Fruit fly (Drosophila melanogaster): Measurements from ENCODE around the gene polo.

- TF ChIP-seq Mio (GFP tag; optimal IDR thresholded peaks at IDR 0.05) (no peak), N (GFP tag; optimal IDR thresholded peaks at IDR 0.05) (no peak), dsf (GFP tag; optimal IDR thresholded peaks at IDR 0.05; ENCODE audit: borderline replicate concordance) (no peak), OdsH (GFP tag; optimal IDR thresholded peaks at IDR 0.05) (no peak), usp (GFP tag; optimal IDR thresholded peaks at IDR 0.05) (no peak), pan (optimal IDR thresholded peaks at IDR 0.05) (no peak), woc (GFP tag; optimal IDR thresholded peaks at IDR 0.05) (no peak), Dfd (GFP tag; optimal IDR thresholded peaks at IDR 0.05) (no peak), psq (GFP tag; optimal IDR thresholded peaks at IDR 0.05) (no peak), ey (GFP tag; optimal IDR thresholded peaks at IDR 0.05) (no peak), jim (GFP tag; optimal IDR thresholded peaks at IDR 0.05) (no peak), Dif (GFP tag; optimal IDR thresholded peaks at IDR 0.05; ENCODE audit: partially characterized antibody) (no peak), fru (GFP tag; optimal IDR thresholded peaks at IDR 0.05) (no peak), sage (GFP tag; optimal IDR thresholded peaks at IDR 0.05) (no peak)
Measured at dm6 chr3L:20358212-20358611, 48.8 kb downstream of the polo start, which contains the start of gene CG5665.

Measured in whole organism, wandering third instar larva.